Worm (Caenorhabditis elegans): ENCODE measurements around the gene spop-1.

ce11 chrIII:10085983-10086382 lies 11.9 kb downstream of the spop-1 start, which contains the start of gene T16H12.2:
- TF ChIP-seq nhr-28 (tag; optimal IDR thresholded peaks at IDR 0.05) (no peak), nhr-11 (tag; optimal IDR thresholded peaks at IDR 0.05) (no peak), lin-13 (GFP tag; optimal IDR thresholded peaks at IDR 0.05) (no peak), ztf-4 (tag; optimal IDR thresholded peaks at IDR 0.05) (no peak), isw-1 (GFP tag; IDR thresholded peaks at IDR 0.05) (no peak), lin-39 (tag; optimal IDR thresholded peaks at IDR 0.05) (no peak), F16B12.6 (tag; optimal IDR thresholded peaks at IDR 0.05) (no peak), xbp-1 (tag; optimal IDR thresholded peaks at IDR 0.05) (no peak), aly-2 (tag; optimal IDR thresholded peaks at IDR 0.05) (no peak), snpc-4 (tag; optimal IDR thresholded peaks at IDR 0.05) (no peak), nhr-237 (tag; optimal IDR thresholded peaks at IDR 0.05) (no peak), mdl-1 (tag; optimal IDR thresholded peaks at IDR 0.05) (no peak), jun-1 (tag; optimal IDR thresholded peaks at IDR 0.05) (no peak)
